Worm (Caenorhabditis elegans): ENCODE measurements around the gene Y66D12A.21.

DNA sequence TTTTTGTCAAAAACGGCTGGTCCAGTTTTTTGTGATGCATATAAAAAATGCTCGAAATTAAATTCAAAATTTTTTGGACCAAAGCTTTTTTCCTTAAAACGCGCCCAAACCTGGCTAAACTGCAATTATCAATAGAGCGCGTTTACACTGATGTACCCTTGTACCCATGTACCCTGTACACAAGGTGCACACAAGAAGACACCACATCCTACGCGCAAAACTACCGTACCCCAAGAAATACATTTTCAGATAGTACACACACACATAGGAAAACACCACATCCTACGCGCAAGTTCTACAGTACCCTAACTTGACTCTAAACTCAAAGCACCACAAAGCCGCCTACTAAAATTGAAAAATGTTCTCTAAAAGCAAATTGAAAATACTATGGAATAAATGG, 33.8 kb downstream of the Y66D12A.21 start:
- TF ChIP-seq mdl-1 (tag; optimal IDR thresholded peaks at IDR 0.05) (no peak), fos-1 (tag; optimal IDR thresholded peaks at IDR 0.05) (no peak), unc-39 (tag; optimal IDR thresholded peaks at IDR 0.05) (no peak), ceh-16 (tag; optimal IDR thresholded peaks at IDR 0.05) (no peak), ceh-82 (tag; optimal IDR thresholded peaks at IDR 0.05) (no peak), nhr-12 (tag; optimal IDR thresholded peaks at IDR 0.05) (no peak), nhr-237 (tag; optimal IDR thresholded peaks at IDR 0.05) (no peak), snpc-4 (tag; optimal IDR thresholded peaks at IDR 0.05) (no peak), lin-39 (tag; optimal IDR thresholded peaks at IDR 0.05) (no peak)
